Fruit fly (Drosophila melanogaster): ENCODE measurements around the gene Trpgamma.

dm6 chr2L:16640846-16641245 is 35.7 kb downstream of the Trpgamma start:
- TF ChIP-seq cnc (optimal IDR thresholded peaks at IDR 0.05) (no peak), cic (GFP tag; optimal IDR thresholded peaks at IDR 0.05) (no peak), Crg-1 (GFP tag; optimal IDR thresholded peaks at IDR 0.05) (no peak), kay (GFP tag; ENCODE audit: borderline replicate concordance) (no peak), CG11617 (GFP tag; optimal IDR thresholded peaks at IDR 0.05) (no peak), CG7045 (GFP tag; optimal IDR thresholded peaks at IDR 0.05) (no peak), CG14711 (tag; optimal IDR thresholded peaks at IDR 0.05) (no peak)
